ENCODE assay signal across 3 worm cellular contexts in genomic region chrX:1120326-1120725, ce11.
TF ChIP-seq lines count a peak whose summit lies in the region.

No protein-coding gene starts in this region.

TF ChIP-seq in whole organism, L4 larva, 104 proteins besides CTCF, POLR2A, EP300 and RAD21 (continued from another document):
- no peak for TF ChIP-seq daf-12 (tag; optimal IDR thresholded peaks at IDR 0.05; lab: Kevin White, UChicago)
- TF ChIP-seq nhr-11 (tag; optimal IDR thresholded peaks at IDR 0.05; lab: Kevin White, UChicago) = no peak
- TF ChIP-seq pha-4 (GFP tag; IDR thresholded peaks at IDR 0.05; lab: Robert Waterston, UW) = no peak
- no peak for TF ChIP-seq pha-4 (tag; optimal IDR thresholded peaks at IDR 0.05; lab: Kevin White, UChicago)
- TF ChIP-seq hlh-30 (tag; optimal IDR thresholded peaks at IDR 0.05; lab: Kevin White, UChicago; ENCODE audit: insufficient read depth) = peak; percentile 21
- TF ChIP-seq ama-1 (optimal IDR thresholded peaks at IDR 0.05; lab: Kevin White, UChicago) = no peak
- no peak for TF ChIP-seq vab-7 (GFP tag; IDR thresholded peaks at IDR 0.05; lab: Robert Waterston, UW)
- no peak for TF ChIP-seq nhr-237 (tag; optimal IDR thresholded peaks at IDR 0.05; lab: Kevin White, UChicago)
- no peak for TF ChIP-seq skn-1 (tag; optimal IDR thresholded peaks at IDR 0.05; lab: Kevin White, UChicago)
- TF ChIP-seq lsy-2 (tag; optimal IDR thresholded peaks at IDR 0.05; lab: Kevin White, UChicago) = peak in 1 of 2 experiments; percentile 35

TF ChIP-seq in whole organism, late embryonic, 69 proteins besides CTCF, POLR2A, EP300 and RAD21 (continued from another document):
- TF ChIP-seq elt-4 (tag; optimal IDR thresholded peaks at IDR 0.05; lab: Kevin White, UChicago) (no peak), ceh-9 (tag; optimal IDR thresholded peaks at IDR 0.05; lab: Kevin White, UChicago) (no peak), ceh-18 (tag; optimal IDR thresholded peaks at IDR 0.05; lab: Kevin White, UChicago) (peak; percentile 40), ama-1 (optimal IDR thresholded peaks at IDR 0.05; lab: Kevin White, UChicago) (no peak), tbx-2 (tag; optimal IDR thresholded peaks at IDR 0.05; lab: Kevin White, UChicago) (peak; percentile 74), pqm-1 (tag; optimal IDR thresholded peaks at IDR 0.05; lab: Kevin White, UChicago) (no peak), sox-4 (tag; optimal IDR thresholded peaks at IDR 0.05; lab: Kevin White, UChicago) (no peak), T23F11.4 (GFP tag; optimal IDR thresholded peaks at IDR 0.05; lab: Kevin White, UChicago) (no peak), ets-4 (tag; optimal IDR thresholded peaks at IDR 0.05; lab: Kevin White, UChicago) (no peak), pha-2 (tag; optimal IDR thresholded peaks at IDR 0.05; lab: Kevin White, UChicago) (no peak), syd-9 (tag; optimal IDR thresholded peaks at IDR 0.05; lab: Kevin White, UChicago) (peak; percentile 39), ref-2 (tag; optimal IDR thresholded peaks at IDR 0.05; lab: Kevin White, UChicago) (peak; percentile 80), npax-4 (tag; optimal IDR thresholded peaks at IDR 0.05; lab: Kevin White, UChicago) (no peak), hlh-30 (tag; optimal IDR thresholded peaks at IDR 0.05; lab: Kevin White, UChicago; ENCODE audit: insufficient read depth) (peak; percentile 5), elt-2 (tag; optimal IDR thresholded peaks at IDR 0.05; lab: Kevin White, UChicago) (no peak), dve-1 (tag; optimal IDR thresholded peaks at IDR 0.05; lab: Kevin White, UChicago) (no peak), pros-1 (tag; optimal IDR thresholded peaks at IDR 0.05; lab: Kevin White, UChicago) (no peak), C08G9.2 (tag; optimal IDR thresholded peaks at IDR 0.05; lab: Kevin White, UChicago) (peak; percentile 19), dmd-4 (tag; optimal IDR thresholded peaks at IDR 0.05; lab: Kevin White, UChicago; ENCODE audit: borderline replicate concordance) (no peak), unc-86 (tag; optimal IDR thresholded peaks at IDR 0.05; lab: Kevin White, UChicago) (no peak), sox-2 (GFP tag; IDR thresholded peaks at IDR 0.05; lab: Robert Waterston, UW) (no peak), K09A11.1 (tag; optimal IDR thresholded peaks at IDR 0.05; lab: Kevin White, UChicago; ENCODE audit: insufficient read depth) (no peak), ztf-16 (tag; optimal IDR thresholded peaks at IDR 0.05; lab: Kevin White, UChicago) (no peak), sdc-2 (tag; optimal IDR thresholded peaks at IDR 0.05; lab: Kevin White, UChicago) (peak; percentile 76), fax-1 (tag; optimal IDR thresholded peaks at IDR 0.05; lab: Kevin White, UChicago) (no peak), ceh-19 (GFP tag; optimal IDR thresholded peaks at IDR 0.05; lab: Kevin White, UChicago) (no peak), ceh-48 (tag; optimal IDR thresholded peaks at IDR 0.05; lab: Kevin White, UChicago) (peak; percentile 75), ceh-31 (tag; optimal IDR thresholded peaks at IDR 0.05; lab: Kevin White, UChicago) (peak; percentile 92), hlh-8 (tag; optimal IDR thresholded peaks at IDR 0.05; lab: Kevin White, UChicago) (no peak), ceh-14 (tag; optimal IDR thresholded peaks at IDR 0.05; lab: Kevin White, UChicago) (peak; percentile 55), pag-3 (tag; optimal IDR thresholded peaks at IDR 0.05; lab: Kevin White, UChicago; ENCODE audit: borderline replicate concordance) (no peak), hlh-6 (tag; optimal IDR thresholded peaks at IDR 0.05; lab: Kevin White, UChicago) (peak; percentile 63), fkh-6 (tag; optimal IDR thresholded peaks at IDR 0.05; lab: Kevin White, UChicago) (peak; percentile 11), fkh-10 (GFP tag; optimal IDR thresholded peaks at IDR 0.05; lab: Kevin White, UChicago) (peak; percentile 2), che-1 (tag; optimal IDR thresholded peaks at IDR 0.05; lab: Kevin White, UChicago) (no peak), unc-3 (GFP tag; conservative IDR thresholded peaks at IDR 0.05; lab: Robert Waterston, UW) (no peak), unc-3 (tag; optimal IDR thresholded peaks at IDR 0.05; lab: Kevin White, UChicago) (peak; percentile 2), unc-42 (tag; optimal IDR thresholded peaks at IDR 0.05; lab: Kevin White, UChicago) (peak; percentile 98), ahr-1 (tag; optimal IDR thresholded peaks at IDR 0.05; lab: Kevin White, UChicago) (no peak), ceh-2 (tag; optimal IDR thresholded peaks at IDR 0.05; lab: Kevin White, UChicago) (peak; percentile 44)

TF ChIP-seq in whole organism, mixed stage, embryonic, 35 proteins besides CTCF, POLR2A, EP300 and RAD21 (continued from another document):
- TF ChIP-seq elt-3 (tag; optimal IDR thresholded peaks at IDR 0.05; lab: Kevin White, UChicago) = no peak
